Fruit fly (Drosophila melanogaster) whole organism, embryonic: Measurements from ENCODE around the gene east.
A peak's percentile ranks its signal among the peaks of the same experiment; 100 is the strongest.

Source experiments
- Aef1 ChIP-seq: fragments of 200-800 bp; sonication (Bioruptor generic); IDR thresholded peaks from 3 replicates; pipeline ENCODE4 v1.3.6; 2022; ENCODE audit warnings: missing biosample characterization, missing genetic modification characterization
- B-H1 ChIP-seq: fragments of 200-800 bp; sonication (Bioruptor generic); IDR thresholded peaks from 3 replicates; pipeline ENCODE4 v1.3.6; 2022; ENCODE audit warnings: missing biosample characterization, missing genetic modification characterization
- CG10147 ChIP-seq: fragments of 200-800 bp; sonication (Bioruptor generic); optimal IDR thresholded peaks from 2 replicates; lab custom pipeline; 2019; ENCODE audit warnings: missing biosample characterization, mild to moderate bottlenecking, missing genetic modification characterization, moderate library complexity
- CG11093 ChIP-seq: fragments of 200-800 bp; sonication (Bioruptor generic); IDR thresholded peaks from 3 replicates; pipeline ENCODE4 v1.3.6; 2022; ENCODE audit warnings: missing biosample characterization, missing genetic modification characterization
- CG11696 ChIP-seq: fragments of 200-800 bp; sonication (Bioruptor generic); IDR thresholded peaks from 2 replicates; pipeline ENCODE4 v1.3.6; 2022; ENCODE audit warnings: missing biosample characterization, missing genetic modification characterization
- CG12155 ChIP-seq: fragments of 200-800 bp; sonication (Bioruptor generic); optimal IDR thresholded peaks from 3 replicates; lab custom pipeline; 2016; ENCODE audit warnings: missing biosample characterization, missing genetic modification characterization
- CG12744 ChIP-seq: fragments of 200-800 bp; sonication (Bioruptor generic); optimal IDR thresholded peaks from 2 replicates; lab custom pipeline; 2016; ENCODE audit warnings: missing biosample characterization, missing genetic modification characterization
- CG17829 ChIP-seq: fragments of 200-800 bp; optimal IDR thresholded peaks from 2 replicates; lab custom pipeline; 2019; ENCODE audit warnings: missing biosample characterization, mild to moderate bottlenecking, missing genetic modification characterization, moderate library complexity
- CG18011 ChIP-seq: fragments of 200-800 bp; sonication (Bioruptor generic); optimal IDR thresholded peaks from 2 replicates; lab custom pipeline; 2017; ENCODE audit warnings: missing biosample characterization, missing genetic modification characterization, mild to moderate bottlenecking, moderate library complexity, missing genotype
- CG2202 ChIP-seq: fragments of 200-800 bp; sonication (Bioruptor generic); optimal IDR thresholded peaks from 2 replicates; lab custom pipeline; 2018; ENCODE audit warnings: missing biosample characterization, mild to moderate bottlenecking, missing genetic modification characterization
- CG31388 ChIP-seq: fragments of 200-800 bp; sonication (Bioruptor generic); optimal IDR thresholded peaks from 2 replicates; lab custom pipeline; 2016; ENCODE audit warnings: missing biosample characterization, missing genetic modification characterization
- CG3163 ChIP-seq: fragments of 200-800 bp; sonication (Bioruptor generic); optimal IDR thresholded peaks from 3 replicates; lab custom pipeline; 2016; ENCODE audit warnings: missing biosample characterization, missing genetic modification characterization
- CG32772 ChIP-seq: fragments of 200-800 bp; sonication (Bioruptor generic); IDR thresholded peaks from 2 replicates; pipeline ENCODE4 v1.3.6; 2022; ENCODE audit warnings: missing biosample characterization, missing genetic modification characterization
- CG3281 ChIP-seq: fragments of 200-800 bp; sonication (Bioruptor generic); optimal IDR thresholded peaks from 3 replicates; lab custom pipeline; 2017; ENCODE audit warnings: missing biosample characterization, mild to moderate bottlenecking, missing genetic modification characterization
- CG33557 ChIP-seq: fragments of 200-800 bp; sonication (Bioruptor generic); optimal IDR thresholded peaks from 2 replicates; lab custom pipeline; 2019; ENCODE audit warnings: missing biosample characterization, mild to moderate bottlenecking, missing genetic modification characterization, moderate library complexity
- CG6683 ChIP-seq: fragments of 200-800 bp; sonication (Bioruptor generic); optimal IDR thresholded peaks from 2 replicates; lab custom pipeline; 2017; ENCODE audit warnings: missing biosample characterization, mild to moderate bottlenecking, missing genetic modification characterization, missing genetic modification reagents
- CG8359 ChIP-seq: fragments of 200-800 bp; sonication (Bioruptor generic); optimal IDR thresholded peaks from 2 replicates; lab custom pipeline; 2017; ENCODE audit warnings: missing biosample characterization, mild to moderate bottlenecking, missing genetic modification characterization, borderline replicate concordance
- CkIIα-i1 ChIP-seq: fragments of 200-800 bp; sonication (Bioruptor generic); IDR thresholded peaks from 2 replicates; pipeline ENCODE4 v1.3.6; 2022; ENCODE audit warnings: missing biosample characterization, missing genetic modification characterization
- Dek ChIP-seq: fragments of 200-800 bp; sonication (Bioruptor generic); optimal IDR thresholded peaks from 3 replicates; lab custom pipeline; 2019; ENCODE audit warnings: missing biosample characterization, mild to moderate bottlenecking, missing genetic modification characterization, moderate library complexity
- Dp ChIP-seq: fragments of 200-800 bp; sonication (Bioruptor generic); optimal IDR thresholded peaks from 2 replicates; lab custom pipeline; 2018; ENCODE audit warnings: missing biosample characterization, mild to moderate bottlenecking, missing genetic modification characterization, moderate library complexity
- Drgx ChIP-seq: fragments of 200-800 bp; sonication (Bioruptor generic); IDR thresholded peaks from 2 replicates; pipeline ENCODE4 v1.3.6; 2022; ENCODE audit warnings: missing biosample characterization, missing genetic modification characterization
- H2.0 ChIP-seq: fragments of 200-800 bp; sonication (Bioruptor generic); IDR thresholded peaks from 2 replicates; pipeline ENCODE4 v1.3.6; 2022; ENCODE audit warnings: missing biosample characterization, missing genetic modification characterization
- Hr3 ChIP-seq: fragments of 200-800 bp; sonication (Bioruptor generic); optimal IDR thresholded peaks from 3 replicates; lab custom pipeline; 2016; ENCODE audit warnings: missing biosample characterization, missing genetic modification characterization
- Med ChIP-seq: fragments of 200-800 bp; sonication (Bioruptor generic); peaks from one replicate; lab custom pipeline; 2016; ENCODE audit warnings: missing biosample characterization, missing genetic modification characterization, mild to moderate bottlenecking, inconsistent platforms, moderate library complexity
- Mrtf ChIP-seq: fragments of 200-800 bp; sonication (Bioruptor generic); IDR thresholded peaks from 3 replicates; pipeline ENCODE4 v1.3.6; 2022; ENCODE audit warnings: missing biosample characterization, missing genetic modification characterization
- NfI ChIP-seq: fragments of 200-800 bp; sonication (Bioruptor generic); optimal IDR thresholded peaks from 3 replicates; lab custom pipeline; 2018; ENCODE audit warnings: missing biosample characterization, mild to moderate bottlenecking, missing genetic modification characterization, moderate library complexity
- Optix ChIP-seq: fragments of 200-800 bp; sonication (Bioruptor generic); IDR thresholded peaks from 3 replicates; pipeline ENCODE4 v1.3.6; 2022; ENCODE audit warnings: missing biosample characterization, missing genetic modification characterization
- Sry-β ChIP-seq: fragments of 200-800 bp; sonication (Bioruptor generic); optimal IDR thresholded peaks from 2 replicates; lab custom pipeline; 2018; ENCODE audit warnings: missing biosample characterization, mild to moderate bottlenecking, missing genetic modification characterization, moderate library complexity
- Taf1 ChIP-seq: fragments of 200-800 bp; sonication (Bioruptor generic); IDR thresholded peaks from 2 replicates; pipeline ENCODE4 v1.3.6; 2022; ENCODE audit warnings: missing biosample characterization, missing genetic modification characterization
- Usf ChIP-seq: fragments of 200-800 bp; sonication (Bioruptor generic); optimal IDR thresholded peaks from 2 replicates; lab custom pipeline; 2017; ENCODE audit warnings: missing genotype, missing biosample characterization, missing genetic modification characterization
- al ChIP-seq: fragments of 200-800 bp; sonication (Bioruptor generic); IDR thresholded peaks from 2 replicates; pipeline ENCODE4 v1.3.6; 2022; ENCODE audit warnings: missing biosample characterization, missing genetic modification characterization
- chn ChIP-seq: fragments of 200-800 bp; sonication (Bioruptor generic); optimal IDR thresholded peaks from 2 replicates; lab custom pipeline; 2016; ENCODE audit warnings: missing biosample characterization, missing genetic modification characterization
- corto ChIP-seq: fragments of 200-800 bp; sonication (Bioruptor generic); optimal IDR thresholded peaks from 2 replicates; lab custom pipeline; 2016; ENCODE audit warnings: missing biosample characterization, mild to moderate bottlenecking, missing genetic modification characterization, moderate library complexity
- croc ChIP-seq: fragments of 200-800 bp; sonication (Bioruptor generic); conservative IDR thresholded peaks from 3 replicates; pipeline ENCODE4 v1.3.6; 2022; ENCODE audit warnings: missing biosample characterization, missing genetic modification characterization
- dmrt11E ChIP-seq: fragments of 200-800 bp; sonication (Bioruptor generic); optimal IDR thresholded peaks from 3 replicates; lab custom pipeline; 2018; ENCODE audit warnings: missing biosample characterization, mild to moderate bottlenecking, missing genetic modification characterization, moderate library complexity
- dmrt99B ChIP-seq: fragments of 200-800 bp; sonication (Bioruptor generic); optimal IDR thresholded peaks from 2 replicates; lab custom pipeline; 2018; ENCODE audit warnings: missing biosample characterization, mild to moderate bottlenecking, missing genetic modification characterization, moderate library complexity
- ftz-f1 ChIP-seq: fragments of 200-800 bp; sonication (Bioruptor generic); optimal IDR thresholded peaks from 2 replicates; lab custom pipeline; 2016; ENCODE audit warnings: missing biosample characterization, missing genetic modification characterization
- kay ChIP-seq: fragments of 200-800 bp; sonication (Bioruptor generic); optimal IDR thresholded peaks from 2 replicates; lab custom pipeline; 2016; ENCODE audit warnings: missing biosample characterization, missing genetic modification characterization
- knrl ChIP-seq: fragments of 200-800 bp; sonication (Bioruptor generic); IDR thresholded peaks from 3 replicates; pipeline ENCODE4 v1.3.6; 2022; ENCODE audit warnings: missing biosample characterization, missing genetic modification characterization; ENCODE audit not compliant: partially characterized antibody
- lab ChIP-seq: fragments of 200-800 bp; sonication (Bioruptor generic); optimal IDR thresholded peaks from 3 replicates; lab custom pipeline; 2017; ENCODE audit warnings: missing biosample characterization, missing genetic modification characterization, mild to moderate bottlenecking, moderate library complexity, missing genetic modification reagents
- mam ChIP-seq: fragments of 200-800 bp; sonication (Bioruptor generic); optimal IDR thresholded peaks from 3 replicates; lab custom pipeline; 2016; ENCODE audit warnings: missing biosample characterization, missing genetic modification characterization
- onecut ChIP-seq: fragments of 200-800 bp; sonication (Bioruptor generic); IDR thresholded peaks from 2 replicates; pipeline ENCODE4 v1.3.6; 2022; ENCODE audit warnings: missing biosample characterization, missing genetic modification characterization
- pita ChIP-seq: fragments of 200-800 bp; sonication (Bioruptor generic); optimal IDR thresholded peaks from 2 replicates; lab custom pipeline; 2017; ENCODE audit warnings: missing biosample characterization, mild to moderate bottlenecking, missing genetic modification characterization
- psq ChIP-seq: fragments of 200-800 bp; sonication (Bioruptor generic); optimal IDR thresholded peaks from 2 replicates; lab custom pipeline; 2017; ENCODE audit warnings: missing biosample characterization, missing genetic modification characterization
- ro ChIP-seq: fragments of 200-800 bp; sonication (Bioruptor generic); IDR thresholded peaks from 2 replicates; pipeline ENCODE4 v1.3.6; 2022; ENCODE audit warnings: missing biosample characterization, missing genetic modification characterization
- run ChIP-seq: fragments of 200-800 bp; sonication (Bioruptor generic); optimal IDR thresholded peaks from 3 replicates; lab custom pipeline; 2018; ENCODE audit warnings: missing biosample characterization, mild to moderate bottlenecking, missing genetic modification characterization
- salm ChIP-seq: fragments of 200-800 bp; sonication (Bioruptor generic); optimal IDR thresholded peaks from 2 replicates; lab custom pipeline; 2018; ENCODE audit warnings: missing biosample characterization, mild to moderate bottlenecking, missing genetic modification characterization
- seq ChIP-seq: fragments of 200-800 bp; sonication (Bioruptor generic); IDR thresholded peaks from 2 replicates; pipeline ENCODE4 v1.3.6; 2022; ENCODE audit warnings: missing biosample characterization, missing genetic modification characterization
- sima ChIP-seq: fragments of 200-800 bp; sonication (Bioruptor generic); optimal IDR thresholded peaks from 2 replicates; lab custom pipeline; 2016; ENCODE audit warnings: missing biosample characterization, missing genetic modification characterization
- vnd ChIP-seq: fragments of 200-800 bp; sonication (Bioruptor generic); IDR thresholded peaks from 3 replicates; pipeline ENCODE4 v1.3.6; 2022; ENCODE audit warnings: missing biosample characterization, missing genetic modification characterization; ENCODE audit not compliant: partially characterized antibody
- zen2 ChIP-seq: fragments of 200-800 bp; sonication (Bioruptor generic); IDR thresholded peaks from 3 replicates; pipeline ENCODE4 v1.3.6; 2022; ENCODE audit warnings: missing biosample characterization, missing genetic modification characterization; ENCODE audit not compliant: partially characterized antibody

The east gene

DNA sequence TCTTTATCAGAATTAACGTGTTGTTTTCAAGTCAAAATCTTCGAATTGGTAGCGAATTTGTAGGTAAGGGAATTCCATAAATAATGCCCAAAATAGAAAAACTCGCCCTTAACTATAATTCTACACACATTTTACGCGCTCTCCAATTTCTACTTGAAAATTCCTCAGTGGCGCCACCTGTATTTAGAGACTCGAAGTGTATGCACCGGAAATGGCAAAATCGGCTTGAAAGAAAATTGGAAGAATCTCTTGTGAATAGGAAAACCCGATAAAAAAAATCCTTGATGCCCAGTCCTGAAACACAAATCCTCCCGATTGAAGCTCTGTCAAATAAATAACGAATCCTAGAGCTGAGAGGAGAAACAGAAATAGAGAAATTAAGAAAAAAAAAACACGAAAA is 4.8 kb upstream of the east start (continued):
- TF ChIP-seq pita (GFP tag; lab: Kevin White, UChicago) = peak; percentile 16
- peak; percentile 43 for TF ChIP-seq CG6683 (GFP tag; lab: Kevin White, UChicago)
- TF ChIP-seq onecut (GFP tag; lab: Robert Waterston, UW) = peak; percentile 61
- TF ChIP-seq CG8359 (GFP tag; lab: Kevin White, UChicago) = peak; percentile 34
- peak; percentile 51 for TF ChIP-seq CG12744 (GFP tag; lab: Kevin White, UChicago)
- peak; percentile 62 for TF ChIP-seq CG17829 (tag; lab: Kevin White, UChicago)
- TF ChIP-seq Drgx (GFP tag; lab: Robert Waterston, UW) = 0 out of 2 replicates have a peak, but pooled peaks have one; percentile 18
- TF ChIP-seq CkIIα-i1 = no peak
- TF ChIP-seq knrl = no peak
- no peak for TF ChIP-seq Usf (GFP tag; lab: Kevin White, UChicago)
- TF ChIP-seq Taf1 (GFP tag; lab: Robert Waterston, UW) = no peak
- TF ChIP-seq Optix = peak; percentile 53; the same call in 2 of the 3 replicates
- no peak for TF ChIP-seq kay (GFP tag; lab: Kevin White, UChicago)
- TF ChIP-seq Hr3 (GFP tag; lab: Kevin White, UChicago) = peak; percentile 7
- peak; percentile 11 for TF ChIP-seq CG18011 (GFP tag; lab: Kevin White, UChicago)
- TF ChIP-seq Dek (tag; lab: Kevin White, UChicago) = peak; percentile 6
- TF ChIP-seq zen2 (GFP tag; lab: Robert Waterston, UW) = no peak
- TF ChIP-seq CG10147 (GFP tag; lab: Kevin White, UChicago) = peak; percentile 42
- no peak for TF ChIP-seq CG31388 (GFP tag; lab: Kevin White, UChicago)
- TF ChIP-seq B-H1 (GFP tag; lab: Robert Waterston, UW) = peak; percentile 40; the same call in 1 of the 3 replicates
- TF ChIP-seq NfI = peak; percentile 89
- no peak for TF ChIP-seq sima
- TF ChIP-seq ftz-f1 (GFP tag; lab: Kevin White, UChicago) = no peak
- TF ChIP-seq corto (GFP tag; lab: Kevin White, UChicago) = no peak
- no peak for TF ChIP-seq run
- peak; percentile 66 for TF ChIP-seq dmrt99B (tag; lab: Kevin White, UChicago)
- TF ChIP-seq CG11696 (GFP tag; lab: Robert Waterston, UW) = no peak
- TF ChIP-seq ro (GFP tag; lab: Robert Waterston, UW) = no peak
- TF ChIP-seq lab = peak; percentile 81
- peak; percentile 55 for TF ChIP-seq CG33557 (GFP tag; lab: Kevin White, UChicago)
- 0 out of 3 replicates have a peak, but pooled peaks have one; percentile 19 for TF ChIP-seq Aef1 (GFP tag; lab: Robert Waterston, UW)
- peak; percentile 62 for TF ChIP-seq CG3281 (GFP tag; lab: Kevin White, UChicago)
- peak; percentile 47 for TF ChIP-seq Sry-β (GFP tag; lab: Kevin White, UChicago)
- TF ChIP-seq CG3163 (GFP tag; lab: Kevin White, UChicago) = peak; percentile 58
- no peak for TF ChIP-seq croc (GFP tag; lab: Robert Waterston, UW)
- no peak for TF ChIP-seq CG11093
- TF ChIP-seq chn (GFP tag; lab: Kevin White, UChicago) = peak; percentile 41
- TF ChIP-seq psq (GFP tag; lab: Kevin White, UChicago) = peak; percentile 24
- TF ChIP-seq Med = peak; percentile 96
- TF ChIP-seq mam = no peak
- peak; percentile 52; the same call in 1 of the 2 replicates for TF ChIP-seq CG32772 (GFP tag; lab: Robert Waterston, UW)
- TF ChIP-seq al (GFP tag; lab: Robert Waterston, UW) = 0 out of 2 replicates have a peak, but pooled peaks have one; percentile 15
- TF ChIP-seq Dp (GFP tag; lab: Kevin White, UChicago) = peak; percentile 16
- TF ChIP-seq H2.0 (GFP tag; lab: Robert Waterston, UW) = peak; percentile 62
- TF ChIP-seq seq (GFP tag; lab: Robert Waterston, UW) = 0 out of 2 replicates have a peak, but pooled peaks have one; percentile 24
- peak; percentile 42 for TF ChIP-seq dmrt11E
- TF ChIP-seq salm (tag; lab: Kevin White, UChicago) = peak; percentile 39
- no peak for TF ChIP-seq vnd
- TF ChIP-seq CG12155 = no peak
- TF ChIP-seq CG2202 (tag; lab: Kevin White, UChicago) = peak; percentile 50
- peak; percentile 47; the same call in 2 of the 3 replicates for TF ChIP-seq Mrtf (GFP tag; lab: Robert Waterston, UW)
